Worm (Caenorhabditis elegans) whole organism, mixed stage, embryonic: ENCODE data around the gene ugt-52.

Experiments used
- M03D4.4 ChIP-seq: sonication (generic microtip); optimal IDR thresholded peaks from 2 replicates; lab custom pipeline; 2017; ENCODE audit warnings: mild to moderate bottlenecking, missing genetic modification characterization, missing compliant biosample characterization
- bed-3 ChIP-seq: fragments of 200-800 bp; sonication (Bioruptor generic); optimal IDR thresholded peaks from 3 replicates; lab custom pipeline; 2018; ENCODE audit warnings: mild to moderate bottlenecking, missing genetic modification characterization, moderate library complexity, missing compliant biosample characterization
- blmp-1 ChIP-seq: fragments of 150-350 bp; optimal IDR thresholded peaks from 2 replicates; lab custom pipeline; 2014; ENCODE audit warnings: missing biosample characterization, missing genetic modification characterization
- ceh-39 ChIP-seq: fragments of 150-350 bp; optimal IDR thresholded peaks from 2 replicates; lab custom pipeline; 2014; ENCODE audit warnings: missing biosample characterization, missing genetic modification characterization
- ceh-43 ChIP-seq: fragments of 200-800 bp; sonication (Bioruptor generic); optimal IDR thresholded peaks from 2 replicates; lab custom pipeline; 2018; ENCODE audit warnings: mild to moderate bottlenecking, missing genetic modification characterization, moderate library complexity, missing compliant biosample characterization
- ceh-83 ChIP-seq: fragments of 200-800 bp; sonication (Bioruptor generic); optimal IDR thresholded peaks from 2 replicates; lab custom pipeline; 2018; ENCODE audit warnings: mild to moderate bottlenecking, missing genetic modification characterization, missing compliant biosample characterization
- ces-1 ChIP-seq: fragments of 150-350 bp; optimal IDR thresholded peaks from 2 replicates; lab custom pipeline; 2014; ENCODE audit warnings: missing biosample characterization, missing genetic modification reagents, missing genetic modification characterization
- cnd-1 ChIP-seq: fragments of 200-800 bp; sonication (Bioruptor generic); optimal IDR thresholded peaks from 2 replicates; lab custom pipeline; 2018; ENCODE audit warnings: mild to moderate bottlenecking, missing genetic modification characterization, missing compliant biosample characterization
- drap-1 ChIP-seq: fragments of 200-800 bp; sonication (Bioruptor generic); optimal IDR thresholded peaks from 3 replicates; lab custom pipeline; 2018; ENCODE audit warnings: mild to moderate bottlenecking, missing genetic modification characterization, missing compliant biosample characterization
- elt-1 ChIP-seq: sonication (generic microtip); optimal IDR thresholded peaks from 2 replicates; lab custom pipeline; 2017; ENCODE audit warnings: missing genetic modification characterization, mild to moderate bottlenecking, missing compliant biosample characterization, antibody characterized with exemption, moderate library complexity, borderline replicate concordance; ENCODE audit not compliant: insufficient read depth
- elt-3 ChIP-seq: fragments of 150-350 bp; optimal IDR thresholded peaks from 2 replicates; lab custom pipeline; 2014; ENCODE audit warnings: missing biosample characterization, missing genetic modification characterization
- flh-1 ChIP-seq: fragments of 200-800 bp; sonication (Bioruptor generic); optimal IDR thresholded peaks from 2 replicates; lab custom pipeline; 2018; ENCODE audit warnings: mild to moderate bottlenecking, missing genetic modification characterization, moderate library complexity, missing compliant biosample characterization
- ham-2 ChIP-seq: fragments of 200-800 bp; sonication (Bioruptor generic); optimal IDR thresholded peaks from 2 replicates; lab custom pipeline; 2018; ENCODE audit warnings: mild to moderate bottlenecking, missing genetic modification characterization, missing compliant biosample characterization
- hlh-1 ChIP-seq: fragments of 150-350 bp; optimal IDR thresholded peaks from 2 replicates; lab custom pipeline; 2014; ENCODE audit warnings: missing biosample characterization, missing genetic modification reagents, missing genetic modification characterization
- lin-13 ChIP-seq: fragments of 150-350 bp; optimal IDR thresholded peaks from 2 replicates; lab custom pipeline; 2014; ENCODE audit warnings: missing biosample characterization, missing genetic modification characterization
- lin-32 ChIP-seq: fragments of 200-800 bp; sonication (Bioruptor generic); optimal IDR thresholded peaks from 2 replicates; lab custom pipeline; 2018; ENCODE audit warnings: mild to moderate bottlenecking, missing genetic modification characterization, missing compliant biosample characterization
- lsy-2 ChIP-seq: fragments of 150-350 bp; optimal IDR thresholded peaks from 2 replicates; lab custom pipeline; 2014; ENCODE audit warnings: missing biosample characterization, missing genetic modification characterization
- mab-5 ChIP-seq: fragments of 150-350 bp; optimal IDR thresholded peaks from 2 replicates; lab custom pipeline; 2014; ENCODE audit warnings: missing biosample characterization, missing genetic modification characterization
- mep-1 ChIP-seq: fragments of 150-350 bp; optimal IDR thresholded peaks from 2 replicates; lab custom pipeline; 2017; ENCODE audit warnings: missing biosample characterization, missing genetic modification reagents, missing genetic modification characterization, inconsistent platforms
- mls-2 ChIP-seq: sonication (generic microtip); optimal IDR thresholded peaks from 2 replicates; lab custom pipeline; 2016; ENCODE audit warnings: mild to moderate bottlenecking, missing genetic modification characterization, moderate library complexity, missing compliant biosample characterization
- nhr-12 ChIP-seq: fragments of 150-350 bp; optimal IDR thresholded peaks from 2 replicates; lab custom pipeline; 2014; ENCODE audit warnings: missing biosample characterization, missing genetic modification characterization
- nhr-2 ChIP-seq: fragments of 150-350 bp; optimal IDR thresholded peaks from 2 replicates; lab custom pipeline; 2014; ENCODE audit warnings: missing biosample characterization, missing genetic modification characterization
- nhr-237 ChIP-seq: fragments of 150-350 bp; optimal IDR thresholded peaks from 2 replicates; lab custom pipeline; 2014; ENCODE audit warnings: missing biosample characterization, missing genetic modification characterization
- nhr-28 ChIP-seq: fragments of 150-350 bp; optimal IDR thresholded peaks from 2 replicates; lab custom pipeline; 2014; ENCODE audit warnings: missing biosample characterization, missing genetic modification characterization
- nhr-76 ChIP-seq: sonication (generic microtip); optimal IDR thresholded peaks from 2 replicates; lab custom pipeline; 2017; ENCODE audit warnings: missing biosample characterization, missing genetic modification characterization
- pha-4 ChIP-seq: fragments of 150-350 bp; optimal IDR thresholded peaks from 2 replicates; lab custom pipeline; 2018; ENCODE audit warnings: missing biosample characterization, missing genetic modification reagents, missing genetic modification characterization
- sem-2 ChIP-seq: fragments of 200-800 bp; sonication (Bioruptor generic); optimal IDR thresholded peaks from 2 replicates; lab custom pipeline; 2018; ENCODE audit warnings: mild to moderate bottlenecking, missing genetic modification characterization, missing compliant biosample characterization
- snpc-4 ChIP-seq: fragments of 150-350 bp; optimal IDR thresholded peaks from 2 replicates; lab custom pipeline; 2014; ENCODE audit warnings: missing biosample characterization, missing genetic modification characterization
- sptf-1 ChIP-seq: sonication (generic microtip); optimal IDR thresholded peaks from 2 replicates; lab custom pipeline; 2017; ENCODE audit warnings: mild to moderate bottlenecking, missing genetic modification characterization, moderate library complexity, missing compliant biosample characterization
- tbx-8 ChIP-seq: fragments of 200-800 bp; sonication (Bioruptor generic); optimal IDR thresholded peaks from 2 replicates; lab custom pipeline; 2018; ENCODE audit warnings: mild to moderate bottlenecking, missing genetic modification characterization, moderate library complexity, missing compliant biosample characterization
- unc-120 ChIP-seq: sonication (generic microtip); optimal IDR thresholded peaks from 2 replicates; lab custom pipeline; 2017; ENCODE audit warnings: missing genetic modification characterization, missing compliant biosample characterization; ENCODE audit not compliant: poor library complexity, severe bottlenecking
- unc-39 ChIP-seq: fragments of 150-350 bp; optimal IDR thresholded peaks from 2 replicates; lab custom pipeline; 2014; ENCODE audit warnings: missing biosample characterization, missing genetic modification characterization
- unc-62 ChIP-seq: fragments of 150-350 bp; optimal IDR thresholded peaks from 2 replicates; lab custom pipeline; 2014; ENCODE audit warnings: missing biosample characterization, missing genetic modification reagents, missing genetic modification characterization
- zip-8 ChIP-seq: fragments of 150-350 bp; optimal IDR thresholded peaks from 2 replicates; lab custom pipeline; 2014; ENCODE audit warnings: missing biosample characterization, missing genetic modification characterization
- ztf-11 ChIP-seq: fragments of 150-350 bp; optimal IDR thresholded peaks from 2 replicates; lab custom pipeline; 2014; ENCODE audit warnings: missing biosample characterization, missing genetic modification characterization

The ugt-52 gene

ce11 chrIV:795383-795872 lies 16.8 kb downstream of the ugt-52 start, which contains the start of gene skr-18:
Gene skr-18, minus strand, starts transcription at chrIV:795433.
- TF ChIP-seq mab-5 (tag; lab: Kevin White, UChicago) (no peak), ceh-43 (GFP tag; lab: Kevin White, UChicago) (no peak), sptf-1 (tag; lab: Kevin White, UChicago) (no peak), nhr-2 (tag; lab: Kevin White, UChicago) (no peak)
- TF ChIP-seq, all 35 proteins: peak for 0

ce11 chrIV:796521-797073 lies 18.0 kb downstream of the ugt-52 start, which contains the start of the genes F56B3.11 and ech-5:
Gene F56B3.11, minus strand, starts transcription at chrIV:796571.
Gene ech-5, plus strand, starts transcription at chrIV:797023.
- TF ChIP-seq lin-13 (tag; lab: Kevin White, UChicago): no peak
- TF ChIP-seq nhr-2 (tag; lab: Kevin White, UChicago): no peak
- TF ChIP-seq pha-4 (tag; lab: Kevin White, UChicago): no peak
- no peak for TF ChIP-seq tbx-8 (GFP tag; lab: Kevin White, UChicago)
- TF ChIP-seq ceh-43 (GFP tag; lab: Kevin White, UChicago): peak; percentile 26
- TF ChIP-seq flh-1 (GFP tag; lab: Kevin White, UChicago): no peak
- TF ChIP-seq M03D4.4 (tag; lab: Kevin White, UChicago): peak; percentile 37
- no peak for TF ChIP-seq nhr-76
- no peak for TF ChIP-seq sem-2
- TF ChIP-seq cnd-1 (tag; lab: Kevin White, UChicago): no peak
- peak; percentile 36 for TF ChIP-seq mab-5 (tag; lab: Kevin White, UChicago)
- TF ChIP-seq ham-2 (GFP tag; lab: Kevin White, UChicago): no peak
- peak; percentile 80 for TF ChIP-seq ces-1
- no peak for TF ChIP-seq elt-3 (tag; lab: Kevin White, UChicago)
- TF ChIP-seq lin-32 (GFP tag; lab: Kevin White, UChicago): no peak
- TF ChIP-seq ceh-83 (GFP tag; lab: Kevin White, UChicago): peak; percentile 49
- no peak for TF ChIP-seq unc-120
- no peak for TF ChIP-seq unc-62 (GFP tag; lab: Kevin White, UChicago)
- no peak for TF ChIP-seq nhr-12
- no peak for TF ChIP-seq hlh-1 (tag; lab: Kevin White, UChicago)
- TF ChIP-seq zip-8: no peak
- TF ChIP-seq mep-1 (tag; lab: Kevin White, UChicago): peak; percentile 20
- TF ChIP-seq ztf-11: no peak
- TF ChIP-seq nhr-28 (tag; lab: Kevin White, UChicago): no peak
- TF ChIP-seq blmp-1 (tag; lab: Kevin White, UChicago): no peak
- TF ChIP-seq drap-1 (GFP tag; lab: Kevin White, UChicago): peak; percentile 34
- peak; percentile 69 for TF ChIP-seq lsy-2 (tag; lab: Kevin White, UChicago)
- no peak for TF ChIP-seq unc-39 (tag; lab: Kevin White, UChicago)
- TF ChIP-seq ceh-39: no peak
- TF ChIP-seq mls-2 (tag; lab: Kevin White, UChicago): no peak
- peak; percentile 81 for TF ChIP-seq sptf-1 (tag; lab: Kevin White, UChicago)
- no peak for TF ChIP-seq elt-1
- TF ChIP-seq snpc-4: no peak
- TF ChIP-seq bed-3 (GFP tag; lab: Kevin White, UChicago): peak; percentile 55
- TF ChIP-seq nhr-237: peak; percentile 82
- TF ChIP-seq, all 35 proteins: peak for 11

- no peak for TF ChIP-seq elt-1
- no peak for TF ChIP-seq nhr-2 (tag; lab: Kevin White, UChicago)
- no peak for TF ChIP-seq unc-120
- no peak for TF ChIP-seq M03D4.4 (tag; lab: Kevin White, UChicago)
- TF ChIP-seq elt-3 (tag; lab: Kevin White, UChicago): no peak
- TF ChIP-seq nhr-237: no peak
- no peak for TF ChIP-seq tbx-8 (GFP tag; lab: Kevin White, UChicago)
- TF ChIP-seq ceh-43 (GFP tag; lab: Kevin White, UChicago): no peak
- TF ChIP-seq cnd-1 (tag; lab: Kevin White, UChicago): no peak
- no peak for TF ChIP-seq blmp-1 (tag; lab: Kevin White, UChicago)
- no peak for TF ChIP-seq pha-4 (tag; lab: Kevin White, UChicago)
- no peak for TF ChIP-seq mab-5 (tag; lab: Kevin White, UChicago)
- no peak for TF ChIP-seq flh-1 (GFP tag; lab: Kevin White, UChicago)
Measured at ce11 chrIV:800518-800917, 21.9 kb downstream of the ugt-52 start, which contains the start of gene mrpl-46. Gene mrpl-46, plus strand, starts transcription at chrIV:800818.
